Fruit fly (Drosophila melanogaster) whole organism, embryonic: ENCODE measurements around the gene CG34148.

ENCODE experiments used
- CG10267 ChIP-seq: fragments of 200-800 bp; sonication (Bioruptor generic); optimal IDR thresholded peaks from 2 replicates; lab custom pipeline; 2018; ENCODE audit warnings: missing biosample characterization, mild to moderate bottlenecking, missing genetic modification characterization, moderate library complexity
- CG11247 ChIP-seq: fragments of 200-800 bp; sonication (Bioruptor generic); IDR thresholded peaks from 2 replicates; pipeline ENCODE4 v1.3.6; 2022; ENCODE audit warnings: missing biosample characterization, missing genetic modification characterization
- CG11695 ChIP-seq: fragments of 200-800 bp; sonication (Bioruptor generic); IDR thresholded peaks from 3 replicates; pipeline ENCODE4 v1.3.6; 2022; ENCODE audit warnings: missing biosample characterization, missing genetic modification characterization
- CG12391 ChIP-seq: fragments of 200-800 bp; sonication (Bioruptor generic); optimal IDR thresholded peaks from 3 replicates; lab custom pipeline; 2018; ENCODE audit warnings: missing biosample characterization, mild to moderate bottlenecking, missing genetic modification characterization, moderate library complexity
- CG13287 ChIP-seq: fragments of 200-800 bp; sonication (Bioruptor generic); IDR thresholded peaks from 2 replicates; pipeline ENCODE4 v1.3.6; 2022; ENCODE audit warnings: missing biosample characterization, missing genetic modification characterization; ENCODE audit not compliant: partially characterized antibody
- CG13296 ChIP-seq: fragments of 200-800 bp; sonication (Bioruptor generic); optimal IDR thresholded peaks from 3 replicates; lab custom pipeline; 2018; ENCODE audit warnings: missing biosample characterization, mild to moderate bottlenecking, missing genetic modification characterization
- CG14014 ChIP-seq: fragments of 200-800 bp; sonication (Bioruptor generic); IDR thresholded peaks from 2 replicates; pipeline ENCODE4 v1.3.6; 2022; ENCODE audit warnings: missing biosample characterization, missing genetic modification characterization
- CG17361 ChIP-seq: fragments of 200-800 bp; sonication (Bioruptor generic); IDR thresholded peaks from 3 replicates; pipeline ENCODE4 v1.3.6; 2022; ENCODE audit warnings: missing biosample characterization, missing genetic modification characterization
- CG17568 ChIP-seq: fragments of 200-800 bp; sonication (Bioruptor generic); optimal IDR thresholded peaks from 2 replicates; lab custom pipeline; 2018; ENCODE audit warnings: missing biosample characterization, mild to moderate bottlenecking, missing genetic modification characterization, moderate library complexity
- CG6254 ChIP-seq: fragments of 200-800 bp; sonication (Bioruptor generic); optimal IDR thresholded peaks from 3 replicates; lab custom pipeline; 2017; ENCODE audit warnings: mild to moderate bottlenecking, missing biosample characterization, missing genetic modification reagents, missing genetic modification characterization
- CG7928 ChIP-seq: fragments of 200-800 bp; sonication (Bioruptor generic); optimal IDR thresholded peaks from 2 replicates; lab custom pipeline; 2017; ENCODE audit warnings: missing biosample characterization, mild to moderate bottlenecking, missing genetic modification characterization
- CG7987 ChIP-seq: fragments of 200-800 bp; sonication (Bioruptor generic); optimal IDR thresholded peaks from 2 replicates; lab custom pipeline; 2018; ENCODE audit warnings: missing biosample characterization, mild to moderate bottlenecking, missing genetic modification characterization, moderate library complexity
- CG9876 ChIP-seq: fragments of 200-800 bp; sonication (Bioruptor generic); optimal IDR thresholded peaks from 2 replicates; lab custom pipeline; 2016; ENCODE audit warnings: missing biosample characterization, missing genetic modification characterization
- CTCF ChIP-seq: fragments of 200-800 bp; sonication (Bioruptor generic); optimal IDR thresholded peaks from 2 replicates; lab custom pipeline; 2017; ENCODE audit warnings: missing biosample characterization, mild to moderate bottlenecking, missing genetic modification characterization, moderate library complexity
- CrebB ChIP-seq: fragments of 200-800 bp; sonication (Bioruptor generic); optimal IDR thresholded peaks from 3 replicates; lab custom pipeline; 2018; ENCODE audit warnings: missing biosample characterization, mild to moderate bottlenecking, missing genetic modification characterization
- D ChIP-seq, 2 experiments: fragments of 200-800 bp in 1 of 2; fragments of >200 bp in 1 of 2; sonication (Bioruptor generic) in 1 of 2; optimal IDR thresholded peaks; 2 replicates in 1 of 2; 3 replicates in 1 of 2; lab custom pipeline; 2017; ENCODE audit warnings: mild to moderate bottlenecking in 1 of 2, missing biosample characterization in 1 of 2, missing genetic modification characterization in 1 of 2, missing genetic modification reagents in 1 of 2
- D19A ChIP-seq: fragments of 200-800 bp; optimal IDR thresholded peaks from 3 replicates; lab custom pipeline; 2019; ENCODE audit warnings: missing biosample characterization, mild to moderate bottlenecking, missing genetic modification characterization, moderate library complexity
- Dad ChIP-seq: fragments of 200-800 bp; sonication (Bioruptor generic); optimal IDR thresholded peaks from 3 replicates; lab custom pipeline; 2016; ENCODE audit warnings: missing biosample characterization, missing genetic modification characterization
- GATAe ChIP-seq: fragments of 200-800 bp; sonication (Bioruptor generic); conservative IDR thresholded peaks from 2 replicates; pipeline ENCODE4 v1.3.6; 2022; ENCODE audit warnings: missing biosample characterization, missing genetic modification characterization
- H2.0 ChIP-seq: fragments of 200-800 bp; sonication (Bioruptor generic); IDR thresholded peaks from 2 replicates; pipeline ENCODE4 v1.3.6; 2022; ENCODE audit warnings: missing biosample characterization, missing genetic modification characterization
- HHEX ChIP-seq: fragments of 200-800 bp; sonication (Bioruptor generic); optimal IDR thresholded peaks from 3 replicates; lab custom pipeline; 2017; ENCODE audit warnings: missing biosample characterization, mild to moderate bottlenecking, missing genetic modification characterization, missing genetic modification reagents
- HmgD ChIP-seq: fragments of 200-800 bp; sonication (Bioruptor generic); optimal IDR thresholded peaks from 3 replicates; lab custom pipeline; 2016; ENCODE audit warnings: missing biosample characterization, missing genetic modification characterization
- Jarid2 ChIP-seq: fragments of 200-800 bp; sonication (Bioruptor generic); optimal IDR thresholded peaks from 3 replicates; lab custom pipeline; 2017; ENCODE audit warnings: mild to moderate bottlenecking, missing biosample characterization, missing genetic modification reagents, missing genetic modification characterization
- Oaz ChIP-seq: fragments of 200-800 bp; sonication (Bioruptor generic); IDR thresholded peaks from 2 replicates; pipeline ENCODE4 v1.3.6; 2022; ENCODE audit warnings: missing biosample characterization, missing genetic modification characterization
- al ChIP-seq: fragments of 200-800 bp; sonication (Bioruptor generic); IDR thresholded peaks from 2 replicates; pipeline ENCODE4 v1.3.6; 2022; ENCODE audit warnings: missing biosample characterization, missing genetic modification characterization
- bcd ChIP-seq: fragments of 200-800 bp; sonication (Bioruptor generic); optimal IDR thresholded peaks from 2 replicates; lab custom pipeline; 2017; ENCODE audit warnings: missing biosample characterization, mild to moderate bottlenecking, missing genetic modification characterization
- bigmax ChIP-seq: fragments of 200-800 bp; sonication (Bioruptor generic); optimal IDR thresholded peaks from 2 replicates; lab custom pipeline; 2018; ENCODE audit warnings: missing biosample characterization, mild to moderate bottlenecking, missing genetic modification characterization
- btn ChIP-seq: fragments of 200-800 bp; sonication (Bioruptor generic); optimal IDR thresholded peaks from 2 replicates; lab custom pipeline; 2016; ENCODE audit warnings: missing biosample characterization, missing genetic modification characterization
- cas ChIP-seq: fragments of 200-800 bp; sonication (Bioruptor generic); IDR thresholded peaks from 2 replicates; pipeline ENCODE4 v1.3.6; 2022; ENCODE audit warnings: missing biosample characterization, missing genetic modification characterization
- caup ChIP-seq: fragments of 200-800 bp; sonication (Bioruptor generic); optimal IDR thresholded peaks from 3 replicates; lab custom pipeline; 2017; ENCODE audit warnings: missing biosample characterization, mild to moderate bottlenecking, missing genetic modification characterization, moderate library complexity; ENCODE audit not compliant: severe bottlenecking
- da ChIP-seq: fragments of 200-800 bp; sonication (Bioruptor generic); optimal IDR thresholded peaks from 2 replicates; lab custom pipeline; 2016; ENCODE audit warnings: missing biosample characterization, missing genetic modification characterization
- fd3F ChIP-seq: fragments of 200-800 bp; sonication (Bioruptor generic); optimal IDR thresholded peaks from 2 replicates; lab custom pipeline; 2018; ENCODE audit warnings: missing biosample characterization, mild to moderate bottlenecking, missing genetic modification characterization, moderate library complexity
- fd64A ChIP-seq: fragments of 200-800 bp; sonication (Bioruptor generic); optimal IDR thresholded peaks from 3 replicates; lab custom pipeline; 2018; ENCODE audit warnings: missing biosample characterization, mild to moderate bottlenecking, missing genetic modification characterization
- gce ChIP-seq: fragments of 200-800 bp; sonication (Bioruptor generic); IDR thresholded peaks from 3 replicates; pipeline ENCODE4 v1.3.6; 2022; ENCODE audit warnings: missing biosample characterization, missing genetic modification characterization
- gsb-n ChIP-seq: fragments of 200-800 bp; sonication (Bioruptor generic); optimal IDR thresholded peaks from 3 replicates; lab custom pipeline; 2018; ENCODE audit warnings: missing biosample characterization, mild to moderate bottlenecking, missing genetic modification characterization
- h ChIP-seq: fragments of >200 bp; optimal IDR thresholded peaks from 2 replicates; lab custom pipeline; 2017
- jigr1 ChIP-seq: fragments of 200-800 bp; sonication (Bioruptor generic); IDR thresholded peaks from 3 replicates; pipeline ENCODE4 v1.3.6; 2022; ENCODE audit warnings: missing biosample characterization, missing genetic modification characterization
- jumu ChIP-seq: fragments of 200-800 bp; sonication (Bioruptor generic); optimal IDR thresholded peaks from 3 replicates; lab custom pipeline; 2016; ENCODE audit warnings: missing biosample characterization, missing genetic modification characterization
- klu ChIP-seq: fragments of 200-800 bp; sonication (Bioruptor generic); IDR thresholded peaks from 2 replicates; pipeline ENCODE4 v1.3.6; 2022; ENCODE audit warnings: missing biosample characterization, missing genetic modification characterization
- mld ChIP-seq: fragments of 200-800 bp; sonication (Bioruptor generic); IDR thresholded peaks from 3 replicates; pipeline ENCODE4 v1.3.6; 2022; ENCODE audit warnings: missing biosample characterization, missing genetic modification characterization; ENCODE audit not compliant: partially characterized antibody
- otp ChIP-seq: fragments of 200-800 bp; sonication (Bioruptor generic); IDR thresholded peaks from 3 replicates; pipeline ENCODE4, ENCODE4 v1.3.6; 2022; ENCODE audit warnings: missing biosample characterization, missing genetic modification characterization
- pan ChIP-seq, 4 experiments: fragments of >200 bp in 3 of 4; fragments of 200-800 bp in 1 of 4; sonication (Bioruptor generic) in 1 of 4; optimal IDR thresholded peaks in 3 of 4; IDR thresholded peaks in 1 of 4; 2 replicates each; pipeline versions ENCODE4 v1.3.6 to Lab custom; 2017 to 2022; ENCODE audit warnings: missing biosample characterization in 2 of 4, missing genetic modification characterization in 2 of 4, mixed read lengths in 1 of 4
- ranshi ChIP-seq: fragments of 200-800 bp; sonication (Bioruptor generic); IDR thresholded peaks from 2 replicates; pipeline ENCODE4 v1.3.6; 2022; ENCODE audit warnings: missing biosample characterization, missing genetic modification characterization
- run ChIP-seq: fragments of 200-800 bp; sonication (Bioruptor generic); optimal IDR thresholded peaks from 3 replicates; lab custom pipeline; 2018; ENCODE audit warnings: missing biosample characterization, mild to moderate bottlenecking, missing genetic modification characterization
- sc ChIP-seq, 3 experiments: fragments of >200 bp in 2 of 3; fragments of 200-800 bp in 1 of 3; sonication (Bioruptor generic) in 1 of 3; optimal IDR thresholded peaks; 2 replicates in 2 of 3; 3 replicates in 1 of 3; lab custom pipeline; 2017; ENCODE audit warnings: mild to moderate bottlenecking in 1 of 3, missing biosample characterization in 1 of 3, missing genetic modification characterization in 1 of 3, missing genetic modification reagents in 1 of 3
- shn ChIP-seq: fragments of 200-800 bp; sonication (Bioruptor generic); optimal IDR thresholded peaks from 3 replicates; lab custom pipeline; 2016; ENCODE audit warnings: missing biosample characterization, missing genetic modification characterization
- slbo ChIP-seq: fragments of 200-800 bp; sonication (Bioruptor generic); IDR thresholded peaks from 2 replicates; pipeline ENCODE4 v1.3.6; 2022; ENCODE audit warnings: missing biosample characterization, missing genetic modification characterization
- tio ChIP-seq: fragments of 200-800 bp; sonication (Bioruptor generic); optimal IDR thresholded peaks from 2 replicates; lab custom pipeline; 2017; ENCODE audit warnings: missing biosample characterization, missing genetic modification characterization, inconsistent platforms
- trem ChIP-seq: fragments of 200-800 bp; optimal IDR thresholded peaks from 3 replicates; lab custom pipeline; 2019; ENCODE audit warnings: missing biosample characterization, mild to moderate bottlenecking, missing genetic modification characterization, moderate library complexity
- vfl ChIP-seq: fragments of 200-800 bp; sonication (Bioruptor generic); optimal IDR thresholded peaks from 2 replicates; lab custom pipeline; 2016; ENCODE audit warnings: missing biosample characterization, missing genetic modification characterization
- wek ChIP-seq: fragments of 200-800 bp; sonication (Bioruptor generic); optimal IDR thresholded peaks from 3 replicates; lab custom pipeline; 2018; ENCODE audit warnings: missing biosample characterization, mild to moderate bottlenecking, missing genetic modification characterization, moderate library complexity

Gene CG34148

dm6 chr3R:21874982-21875466 lies 3.5 kb downstream of the CG34148 start, which contains the start of gene CG6656 (continued):
- TF ChIP-seq CG14014 (no peak), jumu (GFP tag; lab: Kevin White, UChicago) (no peak), bcd (GFP tag; lab: Kevin White, UChicago) (no peak), bigmax (GFP tag; lab: Kevin White, UChicago) (no peak), CTCF (GFP tag; lab: Kevin White, UChicago) (no peak), cas (GFP tag; lab: Robert Waterston, UW) (no peak), CG9876 (GFP tag; lab: Kevin White, UChicago) (no peak), GATAe (no peak), CG11247 (GFP tag; lab: Robert Waterston, UW) (no peak), sc (optimal IDR thresholded peaks at IDR 0.05; lab: Kevin White, UChicago) (no peak), sc (GFP tag; optimal IDR thresholded peaks at IDR 0.05; lab: Kevin White, UChicago) (no peak), CG13287 (GFP tag; lab: Robert Waterston, UW) (peak; percentile 33; the same call in 1 of the 2 replicates), jigr1 (GFP tag; lab: Robert Waterston, UW) (no peak), Oaz (GFP tag; lab: Robert Waterston, UW) (no peak), Dad (GFP tag; lab: Kevin White, UChicago) (no peak), btn (GFP tag; lab: Kevin White, UChicago) (no peak), CG12391 (tag; lab: Kevin White, UChicago) (no peak), tio (GFP tag; lab: Kevin White, UChicago) (no peak), CrebB (tag; lab: Kevin White, UChicago) (peak; percentile 8), CG13296 (GFP tag; lab: Kevin White, UChicago) (no peak), caup (GFP tag; lab: Kevin White, UChicago) (no peak), fd64A (GFP tag; lab: Kevin White, UChicago) (no peak), HHEX (GFP tag; lab: Kevin White, UChicago) (no peak), CG10267 (peak; percentile 6), HmgD (GFP tag; lab: Kevin White, UChicago) (no peak), D19A (peak; percentile 34), trem (tag; lab: Kevin White, UChicago) (no peak), gce (no peak), da (no peak), run (tag; lab: Kevin White, UChicago) (no peak), CG17361 (GFP tag; lab: Robert Waterston, UW) (no peak), fd3F (GFP tag; lab: Kevin White, UChicago) (no peak), CG11695 (GFP tag; lab: Robert Waterston, UW) (no peak), D (optimal IDR thresholded peaks at IDR 0.05; lab: Kevin White, UChicago) (no peak), D (GFP tag; optimal IDR thresholded peaks at IDR 0.05; lab: Kevin White, UChicago) (no peak), slbo (peak; percentile 24; the same call in 1 of the 2 replicates), ranshi (GFP tag; lab: Robert Waterston, UW) (no peak), klu (no peak), otp (no peak), pan (optimal IDR thresholded peaks at IDR 0.05; lab: Kevin White, UChicago) (no peak), pan (GFP tag; optimal IDR thresholded peaks at IDR 0.05 in 1 of 2, IDR thresholded peaks at IDR 0.05 in 1 of 2) (peak in 1 of 2 experiments; percentile 24), CG7987 (GFP tag; lab: Kevin White, UChicago) (no peak), H2.0 (GFP tag; lab: Robert Waterston, UW) (no peak), CG17568 (GFP tag; lab: Kevin White, UChicago) (no peak), gsb-n (no peak), vfl (no peak), h (lab: Kevin White, UChicago) (no peak), shn (GFP tag; lab: Kevin White, UChicago) (no peak), CG7928 (GFP tag; lab: Kevin White, UChicago) (no peak), wek (GFP tag; lab: Kevin White, UChicago) (no peak), al (GFP tag; lab: Robert Waterston, UW) (no peak), Jarid2 (peak; percentile 75), mld (no peak), CG6254 (GFP tag; lab: Kevin White, UChicago) (no peak)
